Worm (Caenorhabditis elegans) whole organism, young adult: ENCODE data around the gene H27A22.1.

Experiments
- F10E7.11 ChIP-seq: sonication (generic microtip); optimal IDR thresholded peaks from 2 replicates; lab custom pipeline; 2017; ENCODE audit warnings: mild to moderate bottlenecking, missing genetic modification characterization, moderate library complexity, missing compliant biosample characterization
- F22D6.2 ChIP-seq: sonication (generic microtip); optimal IDR thresholded peaks from 2 replicates; lab custom pipeline; 2016; ENCODE audit warnings: mild to moderate bottlenecking, missing genetic modification characterization, missing compliant biosample characterization
- F33H1.4 ChIP-seq: fragments of 200-800 bp; sonication (Bioruptor generic); IDR thresholded peaks from 2 replicates; pipeline ENCODE4 v1.3.6; 2022; ENCODE audit warnings: missing genetic modification reagents, missing genetic modification characterization, missing compliant biosample characterization
- F52B5.7 ChIP-seq: sonication (generic microtip); optimal IDR thresholded peaks from 2 replicates; lab custom pipeline; 2016; ENCODE audit warnings: mild to moderate bottlenecking, missing genetic modification characterization, missing compliant biosample characterization
- F57C9.4 ChIP-seq: sonication (generic microtip); optimal IDR thresholded peaks from 2 replicates; lab custom pipeline; 2017; ENCODE audit warnings: mild to moderate bottlenecking, missing genetic modification characterization, missing compliant biosample characterization
- K12H6.12 ChIP-seq: fragments of 200-800 bp; sonication (Bioruptor generic); optimal IDR thresholded peaks from 2 replicates; lab custom pipeline; 2018; ENCODE audit warnings: mild to moderate bottlenecking, missing genetic modification characterization, missing compliant biosample characterization
- T07F8.4 ChIP-seq: sonication (generic microtip); optimal IDR thresholded peaks from 2 replicates; lab custom pipeline; 2016; ENCODE audit warnings: mild to moderate bottlenecking, missing genetic modification characterization, moderate library complexity, missing compliant biosample characterization
- T26A5.8 ChIP-seq: sonication (generic microtip); optimal IDR thresholded peaks from 2 replicates; lab custom pipeline; 2016; ENCODE audit warnings: missing genetic modification characterization, missing compliant biosample characterization
- Y56A3A.18 ChIP-seq: fragments of 200-800 bp; sonication (Bioruptor generic); IDR thresholded peaks from 2 replicates; pipeline ENCODE4 v1.3.6; 2022; ENCODE audit warnings: missing genetic modification reagents, missing genetic modification characterization, missing compliant biosample characterization
- Y79H2A.3 ChIP-seq: fragments of 200-800 bp; sonication (Bioruptor generic); conservative IDR thresholded peaks from 2 replicates; pipeline ENCODE4 v1.3.6; 2022; ENCODE audit warnings: missing genetic modification reagents, missing genetic modification characterization, missing compliant biosample characterization
- ama-1 ChIP-seq, 3 experiments: fragments of 150-350 bp in 1 of 3; sonication (generic microtip) in 2 of 3; optimal IDR thresholded peaks; 2 replicates each; lab custom pipeline; 2014 to 2018; ENCODE audit warnings: missing biosample characterization in 2 of 3, missing genetic modification characterization in 2 of 3, missing genetic modification reagents in 2 of 3
- aptf-2 ChIP-seq: fragments of 200-800 bp; sonication (Bioruptor generic); conservative IDR thresholded peaks from 2 replicates; pipeline ENCODE4 v1.3.6; 2022; ENCODE audit warnings: missing genetic modification reagents, missing genetic modification characterization, missing compliant biosample characterization
- athp-1 ChIP-seq: sonication (generic microtip); optimal IDR thresholded peaks from 2 replicates; lab custom pipeline; 2017; ENCODE audit warnings: mild to moderate bottlenecking, missing genetic modification characterization, missing compliant biosample characterization
- attf-5 ChIP-seq: fragments of 200-800 bp; sonication (Bioruptor generic); optimal IDR thresholded peaks from 2 replicates; lab custom pipeline; 2018; ENCODE audit warnings: mild to moderate bottlenecking, missing genetic modification characterization, missing compliant biosample characterization
- bed-1 ChIP-seq: fragments of 200-800 bp; sonication (Bioruptor generic); IDR thresholded peaks from 2 replicates; pipeline ENCODE4 v1.3.6; 2022; ENCODE audit warnings: missing genetic modification reagents, missing genetic modification characterization, missing compliant biosample characterization
- cebp-1 ChIP-seq, 2 experiments: fragments of 200-800 bp in 1 of 2; sonication (Bioruptor generic) in 1 of 2; sonication (generic microtip) in 1 of 2; IDR thresholded peaks in 1 of 2; optimal IDR thresholded peaks in 1 of 2; 2 replicates each; pipeline versions ENCODE4 v1.3.6 to Lab custom; 2017 to 2022; ENCODE audit warnings: missing compliant biosample characterization in 2 of 2, missing genetic modification characterization in 2 of 2, mild to moderate bottlenecking in 1 of 2, missing genetic modification reagents in 1 of 2, moderate library complexity in 1 of 2
- ceh-100 ChIP-seq: fragments of 200-800 bp; sonication (Bioruptor generic); IDR thresholded peaks from 2 replicates; pipeline ENCODE4 v1.3.6; 2022; ENCODE audit warnings: missing genetic modification reagents, missing genetic modification characterization, missing compliant biosample characterization
- ceh-40 ChIP-seq: fragments of 200-800 bp; sonication (Bioruptor generic); IDR thresholded peaks from 2 replicates; pipeline ENCODE4 v1.3.6; 2022; ENCODE audit warnings: missing genetic modification characterization, missing compliant biosample characterization
- ceh-79 ChIP-seq: sonication (generic microtip); optimal IDR thresholded peaks from 2 replicates; lab custom pipeline; 2017; ENCODE audit warnings: mild to moderate bottlenecking, missing genetic modification characterization, missing compliant biosample characterization
- egl-18 ChIP-seq: fragments of 200-800 bp; sonication (Bioruptor generic); IDR thresholded peaks from 2 replicates; pipeline ENCODE4 v1.3.6; 2022; ENCODE audit warnings: missing genetic modification reagents, missing genetic modification characterization, missing compliant biosample characterization
- gei-17 ChIP-seq: fragments of 200-800 bp; sonication (Bioruptor generic); optimal IDR thresholded peaks from 2 replicates; lab custom pipeline; 2018; ENCODE audit warnings: mild to moderate bottlenecking, missing genetic modification characterization, missing compliant biosample characterization
- him-1 ChIP-seq: sonication (generic microtip); optimal IDR thresholded peaks from 2 replicates; lab custom pipeline; 2016; ENCODE audit warnings: missing genotype, missing genetic modification reagents, missing genetic modification characterization, missing compliant biosample characterization
- hmg-1.2 ChIP-seq: fragments of 200-800 bp; sonication (Bioruptor generic); IDR thresholded peaks from 2 replicates; pipeline ENCODE4 v1.3.6; 2022; ENCODE audit warnings: missing genetic modification reagents, missing genetic modification characterization, missing compliant biosample characterization
- hrde-1 ChIP-seq: sonication (generic microtip); optimal IDR thresholded peaks from 2 replicates; lab custom pipeline; 2016; ENCODE audit warnings: missing genetic modification characterization, mild to moderate bottlenecking, missing compliant biosample characterization, moderate library complexity, missing genotype, missing genetic modification reagents, borderline replicate concordance
- let-607 ChIP-seq, 2 experiments: fragments of 200-800 bp in 1 of 2; sonication (Bioruptor generic) in 1 of 2; sonication (generic microtip) in 1 of 2; optimal IDR thresholded peaks; 2 replicates each; lab custom pipeline; 2016 to 2018; ENCODE audit warnings: mild to moderate bottlenecking in 2 of 2, missing compliant biosample characterization in 2 of 2, missing genetic modification characterization in 2 of 2, moderate library complexity in 2 of 2, missing genotype in 1 of 2
- lin-26 ChIP-seq: fragments of 200-800 bp; sonication (Bioruptor generic); IDR thresholded peaks from 2 replicates; pipeline ENCODE4 v1.3.6; 2022; ENCODE audit warnings: missing genetic modification reagents, missing genetic modification characterization, missing compliant biosample characterization
- lin-40 ChIP-seq: sonication (generic microtip); optimal IDR thresholded peaks from 2 replicates; lab custom pipeline; 2016; ENCODE audit warnings: missing genetic modification characterization, mild to moderate bottlenecking, missing compliant biosample characterization, missing genotype, missing genetic modification reagents
- lin-54 ChIP-seq: fragments of 200-800 bp; sonication (Bioruptor generic); optimal IDR thresholded peaks from 2 replicates; lab custom pipeline; 2018; ENCODE audit warnings: mild to moderate bottlenecking, missing genetic modification characterization, missing compliant biosample characterization
- lir-1 ChIP-seq: fragments of 200-800 bp; sonication (Bioruptor generic); conservative IDR thresholded peaks from 2 replicates; pipeline ENCODE4 v1.3.6; 2022; ENCODE audit warnings: missing genetic modification reagents, missing genetic modification characterization, missing compliant biosample characterization
- madf-8 ChIP-seq: fragments of 200-800 bp; sonication (Bioruptor generic); conservative IDR thresholded peaks from 2 replicates; pipeline ENCODE4 v1.3.6; 2022; ENCODE audit warnings: missing genetic modification reagents, missing genetic modification characterization, missing compliant biosample characterization
- mcd-1 ChIP-seq: fragments of 200-800 bp; sonication (Bioruptor generic); IDR thresholded peaks from 2 replicates; pipeline ENCODE4 v1.3.6; 2022; ENCODE audit warnings: missing genetic modification reagents, missing genetic modification characterization, missing compliant biosample characterization
- mxl-1 ChIP-seq: sonication (generic microtip); optimal IDR thresholded peaks from 2 replicates; lab custom pipeline; 2016; ENCODE audit warnings: missing genetic modification characterization, missing compliant biosample characterization
- rcor-1 ChIP-seq: fragments of 200-800 bp; sonication (Bioruptor generic); IDR thresholded peaks from 2 replicates; pipeline ENCODE4 v1.3.6; 2022; ENCODE audit warnings: missing genetic modification reagents, missing genetic modification characterization, missing compliant biosample characterization
- repo-1 ChIP-seq: sonication (generic microtip); optimal IDR thresholded peaks from 2 replicates; lab custom pipeline; 2017; ENCODE audit warnings: mild to moderate bottlenecking, missing genetic modification characterization, missing compliant biosample characterization
- sdz-38 ChIP-seq: sonication (generic microtip); optimal IDR thresholded peaks from 2 replicates; lab custom pipeline; 2016; ENCODE audit warnings: missing genotype, missing genetic modification characterization, missing compliant biosample characterization
- sea-2 ChIP-seq: fragments of 200-800 bp; sonication (Bioruptor generic); IDR thresholded peaks from 2 replicates; pipeline ENCODE4 v1.3.6; 2022; ENCODE audit warnings: missing genetic modification characterization, missing compliant biosample characterization
- snpc-1.3 ChIP-seq: sonication (generic microtip); optimal IDR thresholded peaks from 2 replicates; lab custom pipeline; 2017; ENCODE audit warnings: missing genetic modification characterization, mild to moderate bottlenecking, missing compliant biosample characterization, antibody characterized with exemption, moderate library complexity, missing genotype, missing genetic modification reagents; ENCODE audit not compliant: insufficient read depth
- snpc-3.4 ChIP-seq: sonication (generic microtip); optimal IDR thresholded peaks from 2 replicates; lab custom pipeline; 2017; ENCODE audit warnings: missing genetic modification characterization, mild to moderate bottlenecking, missing compliant biosample characterization, antibody characterized with exemption, moderate library complexity, missing genotype, missing genetic modification reagents
- zim-3 ChIP-seq: sonication (generic microtip); optimal IDR thresholded peaks from 2 replicates; lab custom pipeline; 2017; ENCODE audit warnings: mild to moderate bottlenecking, missing genetic modification characterization, moderate library complexity, missing compliant biosample characterization

H27A22.1 gene

DNA sequence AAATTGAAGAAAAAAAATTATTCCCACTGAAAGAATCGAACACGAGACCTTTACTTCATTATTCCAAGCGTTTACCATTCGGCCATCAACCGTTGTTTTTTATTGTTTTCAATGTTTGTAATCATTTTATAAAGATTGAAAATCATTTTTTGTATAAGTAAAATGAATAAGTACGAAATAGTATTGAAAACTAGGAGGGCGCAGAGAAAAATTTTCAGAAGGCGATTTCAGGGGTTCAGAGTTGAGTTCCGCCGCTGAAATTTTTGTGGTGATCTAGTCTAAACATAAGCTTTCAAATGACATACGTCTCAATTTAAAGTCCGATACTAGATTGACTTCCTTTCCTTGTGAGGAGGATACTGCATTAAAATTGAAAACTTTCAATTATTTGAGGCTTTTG is 36.2 kb downstream of the H27A22.1 start:
- TF ChIP-seq hmg-1.2 (GFP tag; lab: Robert Waterston, UW): peak; percentile 96

DNA sequence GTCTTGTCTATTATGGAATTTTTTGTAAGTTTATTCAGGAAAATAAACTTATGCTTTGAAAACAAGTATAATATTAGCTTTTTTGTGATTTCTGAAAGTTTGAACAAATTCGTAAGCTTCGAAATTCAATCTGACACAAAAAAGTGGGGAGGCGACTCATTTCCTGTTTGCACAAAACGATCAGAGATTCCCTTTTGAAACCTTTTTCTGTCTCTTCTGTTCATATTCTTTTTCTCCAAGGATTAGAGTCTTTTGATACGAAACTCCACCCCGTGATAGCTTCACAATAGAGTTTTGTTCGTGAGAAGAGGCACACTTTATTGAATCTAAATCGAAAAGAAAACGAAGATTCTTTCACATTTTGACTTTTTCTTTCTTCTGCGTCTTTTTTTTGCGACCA is 38.6 kb downstream of the H27A22.1 start:
- no peak for TF ChIP-seq rcor-1 (GFP tag; lab: Robert Waterston, UW)
- TF ChIP-seq hrde-1 (tag; lab: Kevin White, UChicago): no peak
- TF ChIP-seq F22D6.2 (tag; lab: Kevin White, UChicago): no peak
- TF ChIP-seq snpc-3.4 (tag; lab: Kevin White, UChicago): no peak
- TF ChIP-seq athp-1 (tag; lab: Kevin White, UChicago): no peak
- TF ChIP-seq snpc-1.3: no peak
- no peak for TF ChIP-seq mcd-1 (GFP tag; lab: Robert Waterston, UW)
- TF ChIP-seq repo-1 (tag; lab: Kevin White, UChicago): no peak

- TF ChIP-seq F52B5.7 (tag; lab: Kevin White, UChicago) (no peak), mxl-1 (tag; lab: Kevin White, UChicago) (no peak), F57C9.4 (tag; lab: Kevin White, UChicago) (no peak), lir-1 (GFP tag; lab: Robert Waterston, UW) (no peak)
These were observed 44.8 kb downstream of the H27A22.1 start, which contains the start of the genes C32C4.3 and C32C4.16 for ce11 chrV:10647043-10647611. Gene C32C4.3 (minus strand): TSS chrV:10647143. Gene C32C4.16 (plus strand): TSS chrV:10647561.

ce11 chrV:10648146-10648545 is 45.8 kb downstream of the H27A22.1 start, which contains the start of gene aqp-6:
Gene aqp-6 (plus strand): TSS chrV:10648446.
- TF ChIP-seq cebp-1 (GFP tag; IDR thresholded peaks at IDR 0.05; lab: Robert Waterston, UW): no peak
- no peak for TF ChIP-seq cebp-1 (tag; optimal IDR thresholded peaks at IDR 0.05; lab: Kevin White, UChicago)
- no peak for TF ChIP-seq let-607 (tag; optimal IDR thresholded peaks at IDR 0.05; lab: Kevin White, UChicago)
- no peak for TF ChIP-seq zim-3
- TF ChIP-seq attf-5 (GFP tag; lab: Kevin White, UChicago): no peak
- no peak for TF ChIP-seq sea-2 (GFP tag; lab: Robert Waterston, UW)
- no peak for TF ChIP-seq aptf-2 (GFP tag; lab: Robert Waterston, UW)
- TF ChIP-seq F33H1.4 (GFP tag; lab: Robert Waterston, UW): no peak
- TF ChIP-seq bed-1: no peak
- TF ChIP-seq ama-1 (optimal IDR thresholded peaks at IDR 0.05; lab: Kevin White, UChicago): no peak
- TF ChIP-seq ama-1 (GFP tag; optimal IDR thresholded peaks at IDR 0.05; lab: Kevin White, UChicago): no peak
- TF ChIP-seq F22D6.2 (tag; lab: Kevin White, UChicago): no peak
- TF ChIP-seq ceh-40: no peak
- no peak for TF ChIP-seq K12H6.12 (tag; lab: Kevin White, UChicago)
- no peak for TF ChIP-seq him-1
- TF ChIP-seq athp-1 (tag; lab: Kevin White, UChicago): no peak
- TF ChIP-seq repo-1 (tag; lab: Kevin White, UChicago): no peak
- TF ChIP-seq lin-40 (tag; lab: Kevin White, UChicago): no peak
- TF ChIP-seq T26A5.8 (tag; lab: Kevin White, UChicago): no peak
- TF ChIP-seq F10E7.11 (tag; lab: Kevin White, UChicago): no peak
- TF ChIP-seq ceh-100: no peak

- TF ChIP-seq madf-8 (GFP tag; lab: Robert Waterston, UW): no peak
- no peak for TF ChIP-seq egl-18 (GFP tag; lab: Robert Waterston, UW)
- TF ChIP-seq lin-26: no peak
- no peak for TF ChIP-seq gei-17 (GFP tag; lab: Kevin White, UChicago)
- no peak for TF ChIP-seq Y56A3A.18 (GFP tag; lab: Robert Waterston, UW)
- no peak for TF ChIP-seq K12H6.12 (tag; lab: Kevin White, UChicago)
- no peak for TF ChIP-seq aptf-2 (GFP tag; lab: Robert Waterston, UW)
- no peak for TF ChIP-seq repo-1 (tag; lab: Kevin White, UChicago)
- no peak for TF ChIP-seq ceh-79 (tag; lab: Kevin White, UChicago)
- no peak for TF ChIP-seq rcor-1 (GFP tag; lab: Robert Waterston, UW)
- no peak for TF ChIP-seq athp-1 (tag; lab: Kevin White, UChicago)
- no peak for TF ChIP-seq lin-54 (GFP tag; lab: Kevin White, UChicago)
- no peak for TF ChIP-seq Y79H2A.3 (GFP tag; lab: Robert Waterston, UW)
- TF ChIP-seq sdz-38 (tag; lab: Kevin White, UChicago): no peak
- TF ChIP-seq T07F8.4 (tag; lab: Kevin White, UChicago): no peak
- TF ChIP-seq, all 124 proteins: peak for 0
These were observed 51.8 kb downstream of the H27A22.1 start, which contains the start of gene ugt-35 for ce11 chrV:10654165-10654564. Gene ugt-35 (minus strand): TSS chrV:10654265.
